Fruit fly (Drosophila melanogaster): ENCODE results near the gene Klp3A.

Gene Klp3A

DNA sequence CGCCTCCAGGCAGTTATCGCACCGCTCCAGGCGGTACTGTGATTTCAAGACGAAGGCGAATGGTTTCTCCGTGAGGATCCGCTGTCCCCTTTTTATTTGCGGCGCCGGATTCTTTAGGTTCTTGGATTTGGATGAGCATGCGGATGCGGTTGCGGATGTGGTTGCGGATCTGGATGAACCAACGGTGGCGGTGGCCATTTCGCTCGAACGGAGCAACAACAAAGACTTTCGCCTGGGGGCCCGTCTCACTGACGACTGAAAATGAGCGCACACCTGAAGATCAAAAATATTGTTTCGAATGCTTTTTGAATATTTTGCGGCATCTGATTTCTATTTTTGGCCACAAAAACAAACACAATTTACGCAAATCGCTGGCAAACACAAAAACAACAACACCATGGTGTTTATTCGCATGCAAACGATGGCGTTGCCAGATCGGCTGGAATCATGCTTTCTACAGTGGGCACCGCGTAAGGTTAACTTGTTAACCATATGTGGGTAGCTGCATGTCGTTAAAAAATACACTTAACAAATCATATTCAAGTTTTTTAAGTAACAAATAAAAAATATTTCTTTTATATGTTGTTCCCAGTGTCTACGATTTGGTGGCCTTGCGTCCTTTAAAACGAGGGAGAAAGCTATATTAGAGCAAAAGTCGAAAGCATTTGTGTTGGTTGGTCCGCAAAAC is 4.8 kb upstream of the Klp3A start, which contains the start of gene Smyd3 (continued):
- TF ChIP-seq CG5180 (GFP tag; optimal IDR thresholded peaks at IDR 0.05) (no peak), pita (GFP tag; optimal IDR thresholded peaks at IDR 0.05) (no peak), Rx (GFP tag; IDR thresholded peaks at IDR 0.05) (peak; percentile 76), rib (GFP tag; IDR thresholded peaks at IDR 0.05) (peak; percentile 79), CG10543 (GFP tag; optimal IDR thresholded peaks at IDR 0.05) (peak; percentile 51), CG6854 (GFP tag; optimal IDR thresholded peaks at IDR 0.05) (peak; percentile 44), lilli (GFP tag; optimal IDR thresholded peaks at IDR 0.05) (peak; percentile 92), dimm (GFP tag; IDR thresholded peaks at IDR 0.05) (no peak), D19B (GFP tag; optimal IDR thresholded peaks at IDR 0.05) (no peak), CG1603 (tag; optimal IDR thresholded peaks at IDR 0.05) (peak; percentile 73), CG16863 (GFP tag; optimal IDR thresholded peaks at IDR 0.05) (peak; percentile 58), row (GFP tag; IDR thresholded peaks at IDR 0.05) (peak; percentile 92), CG16815 (GFP tag; optimal IDR thresholded peaks at IDR 0.05) (peak; percentile 55), klu (GFP tag; IDR thresholded peaks at IDR 0.05) (peak; percentile 42; the same call in 1 of the 2 replicates), Hand (GFP tag; optimal IDR thresholded peaks at IDR 0.05) (peak; percentile 30), CG9817 (tag; optimal IDR thresholded peaks at IDR 0.05) (peak; percentile 63), ap (GFP tag; IDR thresholded peaks at IDR 0.05) (peak; percentile 72), gfzf (GFP tag; optimal IDR thresholded peaks at IDR 0.05) (peak; percentile 22), HLH3B (GFP tag; IDR thresholded peaks at IDR 0.05) (peak; percentile 84), CG1529 (GFP tag; optimal IDR thresholded peaks at IDR 0.05) (no peak), pho (GFP tag; optimal IDR thresholded peaks at IDR 0.05) (peak; percentile 73), gt (GFP tag; IDR thresholded peaks at IDR 0.05) (no peak), en (GFP tag; optimal IDR thresholded peaks at IDR 0.05) (peak; percentile 58), Taf1 (GFP tag; IDR thresholded peaks at IDR 0.05) (no peak), Scr (GFP tag; IDR thresholded peaks at IDR 0.05; ENCODE audit: partially characterized antibody) (no peak), toy (GFP tag; IDR thresholded peaks at IDR 0.05) (no peak), CG9437 (GFP tag; optimal IDR thresholded peaks at IDR 0.05) (peak; percentile 26), fd3F (GFP tag; optimal IDR thresholded peaks at IDR 0.05) (peak; percentile 63), sob (GFP tag; IDR thresholded peaks at IDR 0.05) (peak; percentile 84), Ada2b (GFP tag; IDR thresholded peaks at IDR 0.05) (peak; percentile 78), CG12155 (GFP tag; optimal IDR thresholded peaks at IDR 0.05) (peak; percentile 75), CG13894 (tag; optimal IDR thresholded peaks at IDR 0.05) (no peak), mirr (GFP tag; optimal IDR thresholded peaks at IDR 0.05) (peak; percentile 33), CG3995 (GFP tag; optimal IDR thresholded peaks at IDR 0.05) (peak; percentile 29), H2.0 (GFP tag; IDR thresholded peaks at IDR 0.05) (peak; percentile 78), Pdp1 (GFP tag; optimal IDR thresholded peaks at IDR 0.05) (peak; percentile 62 to 79), stwl (tag; optimal IDR thresholded peaks at IDR 0.05) (peak; percentile 17), CG6689 (GFP tag; IDR thresholded peaks at IDR 0.05) (peak; percentile 83), CG7987 (GFP tag; optimal IDR thresholded peaks at IDR 0.05) (peak; percentile 58), CG12071 (GFP tag; optimal IDR thresholded peaks at IDR 0.05) (peak; percentile 53), Ets97D (GFP tag; optimal IDR thresholded peaks at IDR 0.05) (peak; percentile 65), CG9727 (GFP tag; optimal IDR thresholded peaks at IDR 0.05) (peak; percentile 73), MESR4 (GFP tag; optimal IDR thresholded peaks at IDR 0.05) (peak; percentile 68), CG3163 (GFP tag; optimal IDR thresholded peaks at IDR 0.05) (peak; percentile 18), dmrt99B (tag; optimal IDR thresholded peaks at IDR 0.05) (no peak), CG15514 (GFP tag; optimal IDR thresholded peaks at IDR 0.05) (peak; percentile 67), pros (GFP tag; optimal IDR thresholded peaks at IDR 0.05) (no peak), Dbx (GFP tag; IDR thresholded peaks at IDR 0.05) (peak; percentile 81; the same call in 2 of the 3 replicates), CG8944 (GFP tag; optimal IDR thresholded peaks at IDR 0.05) (peak; percentile 67), Meics (GFP tag; optimal IDR thresholded peaks at IDR 0.05) (peak; percentile 81)

Measured in whole organism, embryonic.